Worm (Caenorhabditis elegans) whole organism, L2 larva: ENCODE results near the gene Y77E11A.8.

Source experiments
- C34F6.9 ChIP-seq: fragments of 150-350 bp; optimal IDR thresholded peaks from 2 replicates; lab custom pipeline; 2014; ENCODE audit warnings: missing biosample characterization, missing genetic modification characterization
- F13H6.1 ChIP-seq: sonication (generic microtip); optimal IDR thresholded peaks from 2 replicates; lab custom pipeline; 2016; ENCODE audit warnings: missing genetic modification characterization, missing compliant biosample characterization
- R02D3.7 ChIP-seq: fragments of 150-350 bp; optimal IDR thresholded peaks from 2 replicates; lab custom pipeline; 2014; ENCODE audit warnings: missing biosample characterization, missing genetic modification characterization
- Y55F3AM.14 ChIP-seq: fragments of 200-800 bp; sonication (Bioruptor generic); optimal IDR thresholded peaks from 2 replicates; lab custom pipeline; 2018; ENCODE audit warnings: mild to moderate bottlenecking, missing genetic modification characterization, missing compliant biosample characterization
- ZK546.5 ChIP-seq: sonication (generic microtip); optimal IDR thresholded peaks from 2 replicates; lab custom pipeline; 2017; ENCODE audit warnings: missing biosample characterization, missing genetic modification characterization
- alr-1 ChIP-seq: fragments of 150-350 bp; optimal IDR thresholded peaks from 2 replicates; lab custom pipeline; 2014; ENCODE audit warnings: missing biosample characterization, missing genetic modification characterization
- ama-1 ChIP-seq: fragments of 150-350 bp; optimal IDR thresholded peaks from 2 replicates; lab custom pipeline; 2018; ENCODE audit warnings: inconsistent platforms
- blmp-1 ChIP-seq: sonication (generic microtip); optimal IDR thresholded peaks from 2 replicates; lab custom pipeline; 2017; ENCODE audit warnings: missing genetic modification characterization, mild to moderate bottlenecking, missing compliant biosample characterization, antibody characterized with exemption, moderate library complexity; ENCODE audit not compliant: insufficient read depth
- ceh-16 ChIP-seq: fragments of 150-350 bp; optimal IDR thresholded peaks from 2 replicates; lab custom pipeline; 2014; ENCODE audit warnings: missing biosample characterization, missing genetic modification characterization
- ceh-82 ChIP-seq: fragments of 150-350 bp; optimal IDR thresholded peaks from 2 replicates; lab custom pipeline; 2014; ENCODE audit warnings: missing biosample characterization, missing genetic modification characterization
- crh-2 ChIP-seq: sonication (generic microtip); optimal IDR thresholded peaks from 2 replicates; lab custom pipeline; 2017; ENCODE audit warnings: missing biosample characterization, missing genetic modification characterization
- dmd-4 ChIP-seq: sonication (generic microtip); optimal IDR thresholded peaks from 2 replicates; lab custom pipeline; 2017; ENCODE audit warnings: missing biosample characterization, missing genetic modification characterization
- egl-27 ChIP-seq: sonication (generic microtip); optimal IDR thresholded peaks from 3 replicates; lab custom pipeline; 2017; ENCODE audit warnings: missing biosample characterization, missing genetic modification reagents, missing genetic modification characterization
- elt-1 ChIP-seq: fragments of 150-350 bp; optimal IDR thresholded peaks from 2 replicates; lab custom pipeline; 2014; ENCODE audit warnings: missing biosample characterization, missing genetic modification characterization
- elt-3 ChIP-seq: sonication (generic microtip); optimal IDR thresholded peaks from 2 replicates; lab custom pipeline; 2017; ENCODE audit warnings: missing biosample characterization, missing genetic modification characterization
- fos-1 ChIP-seq: fragments of 150-350 bp; optimal IDR thresholded peaks from 2 replicates; lab custom pipeline; 2014; ENCODE audit warnings: missing biosample characterization, missing genetic modification characterization
- gmeb-1 ChIP-seq: fragments of 150-350 bp; optimal IDR thresholded peaks from 2 replicates; lab custom pipeline; 2014; ENCODE audit warnings: missing biosample characterization, missing genetic modification characterization
- lin-11 ChIP-seq: fragments of 150-350 bp; sonication (generic microtip); optimal IDR thresholded peaks from 2 replicates; lab custom pipeline; 2014; ENCODE audit warnings: missing biosample characterization, missing genetic modification characterization, inconsistent platforms, mixed read lengths
- lin-13 ChIP-seq: fragments of 150-350 bp; optimal IDR thresholded peaks from 2 replicates; lab custom pipeline; 2014; ENCODE audit warnings: missing biosample characterization, missing genetic modification reagents, missing genetic modification characterization
- lin-39 ChIP-seq: fragments of 150-350 bp; optimal IDR thresholded peaks from 2 replicates; lab custom pipeline; 2014; ENCODE audit warnings: missing biosample characterization, missing genetic modification reagents, missing genetic modification characterization
- lsy-2 ChIP-seq, 2 experiments: fragments of 150-350 bp in 1 of 2; sonication (generic microtip) in 1 of 2; optimal IDR thresholded peaks; 2 replicates each; lab custom pipeline; 2014 to 2017; ENCODE audit warnings: missing biosample characterization in 2 of 2, missing genetic modification characterization in 2 of 2
- mab-5 ChIP-seq: fragments of 150-350 bp; optimal IDR thresholded peaks from 2 replicates; lab custom pipeline; 2014; ENCODE audit warnings: missing biosample characterization, missing genetic modification characterization
- mbf-1 ChIP-seq: sonication (generic microtip); optimal IDR thresholded peaks from 2 replicates; lab custom pipeline; 2017; ENCODE audit warnings: missing biosample characterization, missing genetic modification characterization
- mdl-1 ChIP-seq, 2 experiments: fragments of 150-350 bp in 1 of 2; sonication (generic microtip) in 1 of 2; optimal IDR thresholded peaks; 2 replicates each; lab custom pipeline; 2017; ENCODE audit warnings: missing biosample characterization in 2 of 2, missing genetic modification characterization in 2 of 2
- nhr-10 ChIP-seq: sonication (generic microtip); optimal IDR thresholded peaks from 2 replicates; lab custom pipeline; 2017; ENCODE audit warnings: missing biosample characterization, missing genetic modification characterization
- nhr-11 ChIP-seq: fragments of 150-350 bp; optimal IDR thresholded peaks from 2 replicates; lab custom pipeline; 2014; ENCODE audit warnings: missing biosample characterization, missing genetic modification characterization
- nhr-12 ChIP-seq: fragments of 150-350 bp; optimal IDR thresholded peaks from 2 replicates; lab custom pipeline; 2014; ENCODE audit warnings: missing biosample characterization, missing genetic modification characterization
- nhr-129 ChIP-seq: fragments of 150-350 bp; optimal IDR thresholded peaks from 2 replicates; lab custom pipeline; 2014; ENCODE audit warnings: missing biosample characterization, missing genetic modification characterization
- nhr-21 ChIP-seq: fragments of 150-350 bp; optimal IDR thresholded peaks from 2 replicates; lab custom pipeline; 2014; ENCODE audit warnings: missing biosample characterization, missing genetic modification characterization
- nhr-25 ChIP-seq: fragments of 150-350 bp; sonication (generic microtip); optimal IDR thresholded peaks from 3 replicates; lab custom pipeline; 2014; ENCODE audit warnings: missing biosample characterization, missing genetic modification characterization
- nhr-6 ChIP-seq: fragments of 150-350 bp; optimal IDR thresholded peaks from 2 replicates; lab custom pipeline; 2014; ENCODE audit warnings: missing biosample characterization, missing genetic modification characterization
- nhr-77 ChIP-seq: fragments of 150-350 bp; optimal IDR thresholded peaks from 2 replicates; lab custom pipeline; 2014; ENCODE audit warnings: missing biosample characterization, missing genetic modification characterization
- sem-4 ChIP-seq: fragments of 150-350 bp; optimal IDR thresholded peaks from 2 replicates; lab custom pipeline; 2014; ENCODE audit warnings: missing biosample characterization, missing genetic modification reagents, missing genetic modification characterization
- skn-1 ChIP-seq: sonication (generic microtip); optimal IDR thresholded peaks from 2 replicates; lab custom pipeline; 2017; ENCODE audit warnings: missing biosample characterization, missing genetic modification characterization
- sma-3 ChIP-seq: sonication (generic microtip); optimal IDR thresholded peaks from 2 replicates; lab custom pipeline; 2016; ENCODE audit warnings: missing genetic modification reagents, missing genetic modification characterization, missing compliant biosample characterization
- sma-9 ChIP-seq, 2 experiments: fragments of 150-350 bp in 1 of 2; sonication (generic microtip) in 1 of 2; optimal IDR thresholded peaks; 2 replicates each; lab custom pipeline; 2014 to 2016; ENCODE audit warnings: missing genetic modification characterization in 2 of 2, mild to moderate bottlenecking in 1 of 2, missing biosample characterization in 1 of 2, missing compliant biosample characterization in 1 of 2, missing genetic modification reagents in 1 of 2, moderate library complexity in 1 of 2
- snpc-4 ChIP-seq: fragments of 150-350 bp; optimal IDR thresholded peaks from 2 replicates; lab custom pipeline; 2014; ENCODE audit warnings: missing biosample characterization, missing genetic modification characterization
- unc-55 ChIP-seq: fragments of 150-350 bp; sonication (generic microtip); optimal IDR thresholded peaks from 3 replicates; lab custom pipeline; 2014; ENCODE audit warnings: missing biosample characterization, missing genetic modification reagents, missing genetic modification characterization
- unc-62 ChIP-seq: fragments of 150-350 bp; optimal IDR thresholded peaks from 2 replicates; lab custom pipeline; 2014; ENCODE audit warnings: missing biosample characterization, missing genetic modification reagents, missing genetic modification characterization
- zag-1 ChIP-seq: fragments of 150-350 bp; optimal IDR thresholded peaks from 2 replicates; lab custom pipeline; 2014; ENCODE audit warnings: missing biosample characterization, missing genetic modification characterization
- ztf-1 ChIP-seq: fragments of 200-800 bp; sonication (Bioruptor generic); conservative IDR thresholded peaks from 2 replicates; pipeline ENCODE4 v1.3.6; 2022; ENCODE audit warnings: missing genetic modification characterization, missing compliant biosample characterization
- ztf-11 ChIP-seq: sonication (generic microtip); optimal IDR thresholded peaks from 2 replicates; lab custom pipeline; 2017; ENCODE audit warnings: missing biosample characterization, missing genetic modification characterization

The Y77E11A.8 gene

DNA sequence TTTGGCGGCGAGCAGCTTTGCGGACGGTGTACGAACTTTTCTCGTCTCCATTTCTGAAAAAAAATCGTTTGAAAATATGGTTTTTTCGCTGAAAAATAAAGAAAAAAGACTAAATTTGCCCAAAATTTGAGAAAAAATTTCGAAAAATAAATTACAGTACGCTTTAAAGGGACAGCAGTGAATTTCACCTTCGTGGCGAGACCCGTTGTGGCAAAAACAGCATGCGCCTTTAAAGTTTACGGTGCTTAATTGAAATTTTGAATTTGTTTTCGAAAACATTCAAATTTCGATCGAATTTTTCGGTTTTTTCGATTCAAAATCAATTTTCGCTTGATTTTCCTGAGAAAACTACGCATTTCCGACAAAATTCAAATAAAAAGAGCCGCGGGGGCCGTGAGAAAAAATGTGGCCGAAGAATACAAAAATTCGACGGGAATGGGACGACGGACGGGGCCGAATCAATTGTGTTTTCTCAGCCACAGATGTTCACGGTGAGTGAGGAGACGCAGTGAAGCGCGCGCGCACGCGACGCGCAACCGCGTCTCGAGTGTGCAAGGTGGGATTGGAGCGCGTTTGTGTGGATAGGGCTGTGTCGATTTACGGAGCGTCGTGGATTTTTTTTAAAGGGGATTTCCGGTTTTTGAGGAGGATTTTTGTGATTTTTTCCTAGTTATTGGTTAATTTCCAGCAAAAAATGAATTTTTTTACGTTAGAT is 4.9 kb downstream of the Y77E11A.8 start, which contains the start of gene Y77E11A.7:
Gene Y77E11A.7 (minus strand): TSS at position 55 of the 715 bp plus-strand sequence.
- peak; percentile 18 for TF ChIP-seq nhr-6
- peak; percentile 17 for TF ChIP-seq egl-27 (tag; lab: Kevin White, UChicago)
- peak; percentile 99 for TF ChIP-seq unc-55 (GFP tag; lab: Kevin White, UChicago)
- TF ChIP-seq mdl-1 (tag; optimal IDR thresholded peaks at IDR 0.05; lab: Kevin White, UChicago) = peak; percentile 51 to 90
- TF ChIP-seq nhr-10 (tag; lab: Kevin White, UChicago) = peak; percentile 24
- peak; percentile 84 for TF ChIP-seq fos-1 (tag; lab: Kevin White, UChicago)
- peak; percentile 74 for TF ChIP-seq R02D3.7
- TF ChIP-seq Y55F3AM.14 (GFP tag; lab: Kevin White, UChicago) = peak; percentile 48
- peak; percentile 80 for TF ChIP-seq gmeb-1 (tag; lab: Kevin White, UChicago)
- TF ChIP-seq mbf-1 (tag; lab: Kevin White, UChicago) = no peak
- TF ChIP-seq nhr-21 (tag; lab: Kevin White, UChicago) = peak; percentile 43
- peak; percentile 59 to 93 for TF ChIP-seq lsy-2 (tag; optimal IDR thresholded peaks at IDR 0.05; lab: Kevin White, UChicago)
- peak; percentile 53 for TF ChIP-seq blmp-1 (tag; lab: Kevin White, UChicago)
- no peak for TF ChIP-seq nhr-11 (tag; lab: Kevin White, UChicago)
- no peak for TF ChIP-seq elt-1 (tag; lab: Kevin White, UChicago)
- peak; percentile 62 for TF ChIP-seq mab-5
- TF ChIP-seq crh-2 (tag; lab: Kevin White, UChicago) = peak; percentile 95
- peak; percentile 83 for TF ChIP-seq sma-3 (GFP tag; lab: Kevin White, UChicago)
- peak; percentile 97 for TF ChIP-seq lin-13 (GFP tag; lab: Kevin White, UChicago)
- no peak for TF ChIP-seq alr-1 (tag; lab: Kevin White, UChicago)
- TF ChIP-seq F13H6.1 (tag; lab: Kevin White, UChicago) = peak; percentile 83
- peak; percentile 40 for TF ChIP-seq ZK546.5
- peak; percentile 33 for TF ChIP-seq sem-4 (tag; lab: Kevin White, UChicago)
- TF ChIP-seq lin-11 (tag; lab: Kevin White, UChicago) = peak; percentile 90
- no peak for TF ChIP-seq nhr-77 (tag; lab: Kevin White, UChicago)
- TF ChIP-seq ama-1 = peak; percentile 32
- TF ChIP-seq nhr-25 (tag; lab: Kevin White, UChicago) = peak; percentile 81
- peak; percentile 92 for TF ChIP-seq C34F6.9 (tag; lab: Kevin White, UChicago)
- TF ChIP-seq zag-1 = peak; percentile 81
- no peak for TF ChIP-seq ztf-1 (GFP tag; lab: Robert Waterston, UW)
- peak; percentile 94 for TF ChIP-seq nhr-129 (tag; lab: Kevin White, UChicago)
- peak; percentile 31 for TF ChIP-seq skn-1 (tag; lab: Kevin White, UChicago)
- TF ChIP-seq lin-39 = no peak
- TF ChIP-seq ceh-16 (tag; lab: Kevin White, UChicago) = peak; percentile 91
- no peak for TF ChIP-seq dmd-4
- TF ChIP-seq snpc-4 = peak; percentile 47
- TF ChIP-seq ztf-11 (tag; lab: Kevin White, UChicago) = no peak
- TF ChIP-seq ceh-82 (tag; lab: Kevin White, UChicago) = peak; percentile 56
- no peak for TF ChIP-seq sma-9 (GFP tag; optimal IDR thresholded peaks at IDR 0.05; lab: Kevin White, UChicago)
- TF ChIP-seq sma-9 (tag; optimal IDR thresholded peaks at IDR 0.05; lab: Kevin White, UChicago) = no peak
- no peak for TF ChIP-seq unc-62 (GFP tag; lab: Kevin White, UChicago)

DNA sequence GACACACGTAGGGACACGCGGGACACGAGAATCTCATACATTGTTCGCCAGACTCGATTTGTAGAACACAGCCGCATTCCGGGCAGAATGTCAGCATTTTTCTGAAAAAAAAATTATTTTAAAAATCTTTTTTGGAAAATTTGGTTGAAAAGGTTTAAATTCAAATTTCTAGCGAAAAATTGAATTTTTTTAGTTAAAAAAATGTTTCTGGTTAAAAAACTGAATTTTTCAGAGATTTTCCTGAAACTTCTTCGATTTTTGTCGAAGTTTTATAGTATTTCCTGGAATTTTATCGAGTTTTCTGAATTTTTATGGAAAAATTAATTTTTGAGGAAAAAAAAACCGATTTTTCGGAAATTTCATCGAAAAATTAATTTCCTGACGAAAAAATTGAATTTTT is 14.9 kb downstream of the Y77E11A.8 start, which contains the start of gene rpc-11:
Gene rpc-11 (minus strand): TSS at position 101 of the 400 bp plus-strand sequence.
- no peak for TF ChIP-seq crh-2 (tag; lab: Kevin White, UChicago)
- TF ChIP-seq nhr-6 = no peak
- TF ChIP-seq nhr-129 (tag; lab: Kevin White, UChicago) = no peak
- TF ChIP-seq skn-1 (tag; lab: Kevin White, UChicago) = no peak
- TF ChIP-seq lin-13 (GFP tag; lab: Kevin White, UChicago) = no peak
- TF ChIP-seq nhr-12 (tag; lab: Kevin White, UChicago) = no peak
- TF ChIP-seq ZK546.5 = no peak
- TF ChIP-seq mdl-1 (tag; optimal IDR thresholded peaks at IDR 0.05; lab: Kevin White, UChicago) = no peak
- no peak for TF ChIP-seq elt-1 (tag; lab: Kevin White, UChicago)
- no peak for TF ChIP-seq ama-1
- TF ChIP-seq ceh-82 (tag; lab: Kevin White, UChicago) = no peak
- TF ChIP-seq sem-4 (tag; lab: Kevin White, UChicago) = no peak
- TF ChIP-seq ceh-16 (tag; lab: Kevin White, UChicago) = no peak
- no peak for TF ChIP-seq elt-3
- no peak for TF ChIP-seq nhr-21 (tag; lab: Kevin White, UChicago)
- no peak for TF ChIP-seq mbf-1 (tag; lab: Kevin White, UChicago)
- TF ChIP-seq F13H6.1 (tag; lab: Kevin White, UChicago) = no peak
- TF ChIP-seq lin-11 (tag; lab: Kevin White, UChicago) = no peak
- no peak for TF ChIP-seq C34F6.9 (tag; lab: Kevin White, UChicago)
